Worm (Caenorhabditis elegans): ENCODE results near the gene srx-108.

srx-108 gene

DNA sequence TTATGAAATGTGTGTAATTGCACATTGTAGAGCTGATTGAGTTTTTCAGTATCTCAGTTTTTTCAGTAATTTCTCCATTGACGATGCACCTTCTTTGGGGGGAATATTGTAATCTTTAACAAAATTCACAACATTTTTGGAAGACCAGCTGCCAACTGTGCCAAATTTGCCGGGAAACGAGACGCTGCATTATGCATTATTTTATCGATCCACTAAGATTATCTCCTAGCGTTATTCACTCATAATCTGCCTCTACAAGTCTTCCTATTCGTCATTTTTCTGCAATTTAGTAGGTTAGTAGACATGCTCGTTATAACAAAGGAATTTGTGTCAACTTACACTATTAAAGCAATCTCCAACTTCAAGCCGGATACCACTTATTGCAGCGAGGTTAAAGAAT is 26.3 kb downstream of the srx-108 start, which contains the start of the genes sdz-12 and bath-31:
Gene sdz-12 (minus strand): TSS at position 101 of the 400 bp plus-strand sequence.
Gene bath-31 (plus strand): TSS at position 251 of the 400 bp plus-strand sequence.
- TF ChIP-seq tab-1 (GFP tag; IDR thresholded peaks at IDR 0.05), result no peak
- no peak for TF ChIP-seq T22C8.4 (GFP tag; IDR thresholded peaks at IDR 0.05)
- TF ChIP-seq ztf-29 (GFP tag; IDR thresholded peaks at IDR 0.05), result no peak
- no peak for TF ChIP-seq ztf-23 (GFP tag; IDR thresholded peaks at IDR 0.05)
- TF ChIP-seq cog-1 (tag; optimal IDR thresholded peaks at IDR 0.05), result no peak
- TF ChIP-seq ref-1 (GFP tag; conservative IDR thresholded peaks at IDR 0.05), result no peak
- TF ChIP-seq med-1 (GFP tag; optimal IDR thresholded peaks at IDR 0.05; ENCODE audit: insufficient read depth), result no peak
- TF ChIP-seq klf-2 (GFP tag; conservative IDR thresholded peaks at IDR 0.05), result no peak
- no peak for TF ChIP-seq flt-1 (GFP tag; IDR thresholded peaks at IDR 0.05)

- no peak for TF ChIP-seq med-1 (GFP tag; optimal IDR thresholded peaks at IDR 0.05; ENCODE audit: insufficient read depth)
- TF ChIP-seq ztf-29 (GFP tag; IDR thresholded peaks at IDR 0.05), result no peak
- no peak for TF ChIP-seq T22C8.4 (GFP tag; IDR thresholded peaks at IDR 0.05)
- TF ChIP-seq klf-2 (GFP tag; conservative IDR thresholded peaks at IDR 0.05), result no peak
These were observed 31.5 kb downstream of the srx-108 start, which contains the start of gene F12E12.6 for ce11 chrII:3736893-3737375. Gene F12E12.6 (minus strand): TSS chrII:3736943.

DNA sequence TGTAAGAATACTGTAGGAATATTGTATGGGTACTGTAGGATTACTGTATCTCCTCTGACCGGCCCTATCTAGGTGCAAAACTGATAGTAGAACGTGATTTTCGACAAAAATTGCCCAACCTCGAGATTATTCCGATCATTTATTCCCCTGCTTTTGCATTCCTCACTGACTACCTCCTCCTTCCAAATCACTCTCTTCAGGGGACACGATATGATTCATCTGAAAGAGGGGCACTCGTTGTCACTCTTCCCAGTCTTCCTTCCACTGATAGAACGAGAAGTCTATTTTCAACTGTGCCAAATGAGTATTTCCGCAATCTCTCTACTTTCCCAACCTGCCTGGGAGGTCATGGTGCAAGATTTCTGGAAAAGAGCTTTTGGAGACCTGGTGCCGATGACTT is 34.2 kb downstream of the srx-108 start, which contains the start of gene F12E12.2:
Gene F12E12.2 (plus strand): TSS at position 301 of the 400 bp plus-strand sequence.
- TF ChIP-seq ztf-29 (GFP tag; IDR thresholded peaks at IDR 0.05) (no peak), flt-1 (GFP tag; IDR thresholded peaks at IDR 0.05) (no peak), med-1 (GFP tag; optimal IDR thresholded peaks at IDR 0.05; ENCODE audit: insufficient read depth) (no peak), cog-1 (tag; optimal IDR thresholded peaks at IDR 0.05) (no peak), T22C8.4 (GFP tag; IDR thresholded peaks at IDR 0.05) (no peak), ref-1 (GFP tag; conservative IDR thresholded peaks at IDR 0.05) (no peak), tab-1 (GFP tag; IDR thresholded peaks at IDR 0.05) (no peak), ztf-23 (GFP tag; IDR thresholded peaks at IDR 0.05) (no peak), klf-2 (GFP tag; conservative IDR thresholded peaks at IDR 0.05) (no peak)

- TF ChIP-seq T22C8.4 (GFP tag; IDR thresholded peaks at IDR 0.05) (no peak), tab-1 (GFP tag; IDR thresholded peaks at IDR 0.05) (no peak), med-1 (GFP tag; optimal IDR thresholded peaks at IDR 0.05; ENCODE audit: insufficient read depth) (no peak), ztf-23 (GFP tag; IDR thresholded peaks at IDR 0.05) (no peak), klf-2 (GFP tag; conservative IDR thresholded peaks at IDR 0.05) (no peak), ztf-29 (GFP tag; IDR thresholded peaks at IDR 0.05) (no peak), flt-1 (GFP tag; IDR thresholded peaks at IDR 0.05) (no peak), cog-1 (tag; optimal IDR thresholded peaks at IDR 0.05) (no peak), ref-1 (GFP tag; conservative IDR thresholded peaks at IDR 0.05) (no peak)
These were observed 36.2 kb downstream of the srx-108 start, which contains the start of gene F12E12.1 for ce11 chrII:3741584-3741983. Gene F12E12.1 (plus strand): TSS chrII:3741884.

- TF ChIP-seq ref-1 (GFP tag; conservative IDR thresholded peaks at IDR 0.05) (no peak), med-1 (GFP tag; optimal IDR thresholded peaks at IDR 0.05; ENCODE audit: insufficient read depth) (no peak), cog-1 (tag; optimal IDR thresholded peaks at IDR 0.05) (no peak), ztf-23 (GFP tag; IDR thresholded peaks at IDR 0.05) (no peak), klf-2 (GFP tag; conservative IDR thresholded peaks at IDR 0.05) (no peak), ztf-29 (GFP tag; IDR thresholded peaks at IDR 0.05) (no peak), tab-1 (GFP tag; IDR thresholded peaks at IDR 0.05) (no peak), T22C8.4 (GFP tag; IDR thresholded peaks at IDR 0.05) (no peak), flt-1 (GFP tag; IDR thresholded peaks at IDR 0.05) (no peak)
These were observed 38.3 kb downstream of the srx-108 start, which contains the start of gene nta-1 for ce11 chrII:3743684-3744200. Gene nta-1 (minus strand): TSS chrII:3743814.

DNA sequence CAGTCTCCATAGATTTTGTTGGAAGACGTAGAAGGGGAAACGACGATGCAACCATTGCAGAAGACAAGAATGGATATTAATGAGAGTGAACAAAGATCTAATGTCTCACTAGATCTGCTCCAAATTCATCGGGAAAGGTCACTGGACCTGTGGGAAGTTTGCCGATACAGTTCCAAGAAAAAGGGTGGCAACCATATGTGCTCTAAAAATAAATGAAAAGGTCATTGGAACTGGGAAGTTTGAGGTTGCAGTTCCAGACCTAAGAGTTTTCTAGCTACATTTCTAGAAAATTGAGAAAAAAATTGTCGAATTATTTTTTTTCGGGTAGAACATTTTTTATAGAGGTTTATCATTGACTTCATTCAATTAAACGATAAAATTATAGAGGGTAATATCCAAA is 42.0 kb downstream of the srx-108 start, which contains the start of gene fbxb-92:
Gene fbxb-92 (minus strand): TSS at position 101 of the 400 bp plus-strand sequence.
- TF ChIP-seq ref-1 (GFP tag; conservative IDR thresholded peaks at IDR 0.05) (no peak), ztf-29 (GFP tag; IDR thresholded peaks at IDR 0.05) (no peak), cog-1 (tag; optimal IDR thresholded peaks at IDR 0.05) (no peak), flt-1 (GFP tag; IDR thresholded peaks at IDR 0.05) (no peak), ztf-23 (GFP tag; IDR thresholded peaks at IDR 0.05) (no peak), med-1 (GFP tag; optimal IDR thresholded peaks at IDR 0.05; ENCODE audit: insufficient read depth) (no peak), tab-1 (GFP tag; IDR thresholded peaks at IDR 0.05) (no peak), T22C8.4 (GFP tag; IDR thresholded peaks at IDR 0.05) (no peak)

DNA sequence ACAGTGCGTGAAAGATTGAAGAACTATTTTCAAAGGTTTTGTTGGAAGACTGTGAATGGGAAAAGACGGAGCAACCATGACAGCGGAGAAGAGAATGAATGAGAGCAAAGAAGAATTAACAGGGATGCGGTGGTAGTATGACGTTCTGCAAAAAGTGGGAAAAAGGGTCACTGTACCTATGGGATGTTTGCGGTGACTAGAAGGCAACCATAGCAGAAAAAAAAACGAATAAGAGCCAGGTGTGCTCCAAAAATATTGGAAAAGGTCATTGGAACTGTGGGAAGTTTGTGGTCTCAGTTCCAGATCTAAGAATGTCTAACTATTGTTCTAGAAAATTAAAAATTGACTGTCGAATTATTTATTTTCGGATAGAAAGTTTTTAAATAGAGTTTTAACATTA is 43.3 kb downstream of the srx-108 start, which contains the start of gene fbxb-90:
Gene fbxb-90 (minus strand): TSS at position 101 of the 400 bp plus-strand sequence.
- no peak for TF ChIP-seq med-1 (GFP tag; optimal IDR thresholded peaks at IDR 0.05; ENCODE audit: insufficient read depth)
- TF ChIP-seq ztf-23 (GFP tag; IDR thresholded peaks at IDR 0.05), result no peak
- no peak for TF ChIP-seq tab-1 (GFP tag; IDR thresholded peaks at IDR 0.05)
- TF ChIP-seq cog-1 (tag; optimal IDR thresholded peaks at IDR 0.05), result no peak
- no peak for TF ChIP-seq T22C8.4 (GFP tag; IDR thresholded peaks at IDR 0.05)
- no peak for TF ChIP-seq flt-1 (GFP tag; IDR thresholded peaks at IDR 0.05)
- no peak for TF ChIP-seq ref-1 (GFP tag; conservative IDR thresholded peaks at IDR 0.05)
- no peak for TF ChIP-seq klf-2 (GFP tag; conservative IDR thresholded peaks at IDR 0.05)
- no peak for TF ChIP-seq ztf-29 (GFP tag; IDR thresholded peaks at IDR 0.05)

- TF ChIP-seq cog-1 (tag; optimal IDR thresholded peaks at IDR 0.05) (no peak), ztf-23 (GFP tag; IDR thresholded peaks at IDR 0.05) (no peak), flt-1 (GFP tag; IDR thresholded peaks at IDR 0.05) (no peak), tab-1 (GFP tag; IDR thresholded peaks at IDR 0.05) (no peak), ref-1 (GFP tag; conservative IDR thresholded peaks at IDR 0.05) (no peak)
These were observed 45.3 kb downstream of the srx-108 start, which contains the start of gene fbxb-91 for ce11 chrII:3750685-3751084. Gene fbxb-91 (minus strand): TSS chrII:3750785.

ce11 chrII:3752184-3752583 is 46.8 kb downstream of the srx-108 start, which contains the start of gene sdz-11:
Gene sdz-11 (minus strand): TSS chrII:3752284.
- TF ChIP-seq ztf-23 (GFP tag; IDR thresholded peaks at IDR 0.05) (no peak), tab-1 (GFP tag; IDR thresholded peaks at IDR 0.05) (no peak), med-1 (GFP tag; optimal IDR thresholded peaks at IDR 0.05; ENCODE audit: insufficient read depth) (no peak), T22C8.4 (GFP tag; IDR thresholded peaks at IDR 0.05) (no peak), ref-1 (GFP tag; conservative IDR thresholded peaks at IDR 0.05) (no peak), klf-2 (GFP tag; conservative IDR thresholded peaks at IDR 0.05) (no peak), ztf-29 (GFP tag; IDR thresholded peaks at IDR 0.05) (no peak)

All from whole organism, midembryonic.